Worm (Caenorhabditis elegans) whole organism, L3 larva: ENCODE results near the gene Y55F3C.17.

Experiments used
- ZK546.5 ChIP-seq: sonication (generic microtip); optimal IDR thresholded peaks from 2 replicates; lab custom pipeline; 2017; ENCODE audit warnings: missing biosample characterization, missing genetic modification characterization
- aly-2 ChIP-seq: fragments of 150-350 bp; optimal IDR thresholded peaks from 2 replicates; lab custom pipeline; 2014; ENCODE audit warnings: missing biosample characterization, missing genetic modification characterization
- elt-1 ChIP-seq: fragments of 150-350 bp; optimal IDR thresholded peaks from 2 replicates; lab custom pipeline; 2014; ENCODE audit warnings: missing biosample characterization, missing genetic modification characterization
- lin-39 ChIP-seq: fragments of 150-350 bp; optimal IDR thresholded peaks from 2 replicates; lab custom pipeline; 2018; ENCODE audit warnings: missing biosample characterization, missing genetic modification reagents, missing genetic modification characterization
- mdl-1 ChIP-seq: fragments of 150-350 bp; optimal IDR thresholded peaks from 2 replicates; lab custom pipeline; 2014; ENCODE audit warnings: missing biosample characterization, missing genetic modification characterization
- nfya-1 ChIP-seq: sonication (generic microtip); optimal IDR thresholded peaks from 2 replicates; lab custom pipeline; 2017; ENCODE audit warnings: missing genetic modification characterization, mild to moderate bottlenecking, missing compliant biosample characterization, antibody characterized with exemption, moderate library complexity; ENCODE audit not compliant: insufficient read depth
- pqm-1 ChIP-seq: fragments of 150-350 bp; optimal IDR thresholded peaks from 2 replicates; lab custom pipeline; 2017; ENCODE audit warnings: missing biosample characterization, missing genetic modification characterization, inconsistent platforms
- zag-1 ChIP-seq: fragments of 150-350 bp; optimal IDR thresholded peaks from 2 replicates; lab custom pipeline; 2014; ENCODE audit warnings: missing biosample characterization, missing genetic modification characterization
- ztf-4 ChIP-seq: fragments of 150-350 bp; optimal IDR thresholded peaks from 2 replicates; lab custom pipeline; 2014; ENCODE audit warnings: missing biosample characterization, missing genetic modification characterization

DNA sequence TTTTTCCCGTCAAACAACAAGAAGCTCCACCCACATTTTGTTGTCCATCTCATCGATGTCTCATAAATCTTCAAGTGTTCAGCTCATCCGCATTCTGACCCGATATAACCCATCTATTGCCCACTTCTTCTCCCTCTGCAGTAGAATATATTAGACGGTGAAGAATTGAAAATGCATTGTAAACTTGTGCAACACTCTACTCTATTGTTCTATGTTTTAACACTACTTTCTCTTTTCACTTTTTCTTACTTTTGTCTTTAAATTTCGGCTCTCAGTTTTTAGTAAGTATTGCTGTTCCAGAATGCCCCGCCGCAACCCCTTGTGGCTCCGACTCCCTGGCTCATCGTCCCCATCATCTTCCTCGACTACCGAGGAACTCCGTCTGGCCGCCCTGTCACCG lies 48.8 kb downstream of the Y55F3C.17 start, which contains the start of gene K11H12.9:
- TF ChIP-seq mdl-1 (tag; lab: Kevin White, UChicago), result no peak
- no peak for TF ChIP-seq lin-39
- no peak for TF ChIP-seq nfya-1 (tag; lab: Kevin White, UChicago)
- no peak for TF ChIP-seq pqm-1 (tag; lab: Kevin White, UChicago)
- TF ChIP-seq zag-1, result no peak
- TF ChIP-seq ZK546.5, result no peak
- no peak for TF ChIP-seq ztf-4 (tag; lab: Kevin White, UChicago)
- no peak for TF ChIP-seq aly-2 (tag; lab: Kevin White, UChicago)
- TF ChIP-seq elt-1 (tag; lab: Kevin White, UChicago), result no peak
